Worm (Caenorhabditis elegans): ENCODE data around the gene mut-14.
"Not testable (repeated sequence)": the region's sequence is repeated elsewhere in the genome, so short reads cannot be mapped to it uniquely, and the experiment has no call there.

The mut-14 gene

DNA sequence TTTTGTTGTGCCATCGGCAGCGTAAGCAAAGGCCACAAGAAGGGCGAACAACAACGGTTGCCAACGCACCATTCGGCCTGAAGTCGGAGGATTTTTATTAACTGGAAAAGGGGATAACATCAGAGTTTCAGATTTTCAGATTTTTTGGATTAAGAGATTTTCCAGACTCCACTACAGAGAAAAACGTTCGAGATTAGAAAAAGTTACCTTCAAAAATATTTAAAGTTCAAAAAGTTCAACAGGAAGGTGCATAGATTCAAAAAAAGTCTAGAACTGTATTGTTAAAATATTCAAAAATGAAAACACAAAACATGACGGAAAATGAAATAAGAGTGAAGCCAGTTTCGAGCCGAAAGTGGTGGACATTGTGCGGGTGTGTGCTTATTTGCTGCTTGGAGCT, 15.5 kb upstream of the mut-14 start, which contains the start of gene pqn-13:
pqn-13 (minus strand) TSS at position 101 of the 400 bp plus-strand sequence.
- TF ChIP-seq B0310.2 (tag; optimal IDR thresholded peaks at IDR 0.05) (no peak), ceh-36 (tag; optimal IDR thresholded peaks at IDR 0.05) (no peak), tbx-37 (GFP tag; conservative IDR thresholded peaks at IDR 0.05) (no peak), scrt-1 (GFP tag; IDR thresholded peaks at IDR 0.05) (no peak), F13C5.2 (tag; optimal IDR thresholded peaks at IDR 0.05) (no peak), flt-1 (GFP tag; IDR thresholded peaks at IDR 0.05) (no peak), hnd-1 (tag; optimal IDR thresholded peaks at IDR 0.05) (no peak), ets-7 (tag; optimal IDR thresholded peaks at IDR 0.05) (no peak), tra-4 (tag; optimal IDR thresholded peaks at IDR 0.05) (no peak), ama-1 (optimal IDR thresholded peaks at IDR 0.05) (no peak), tbx-11 (GFP tag; IDR thresholded peaks at IDR 0.05) (no peak), hmg-4 (GFP tag; optimal IDR thresholded peaks at IDR 0.05) (no peak), pes-1 (GFP tag; IDR thresholded peaks at IDR 0.05) (no peak), aly-1 (tag; optimal IDR thresholded peaks at IDR 0.05) (no peak), ceh-13 (GFP tag; optimal IDR thresholded peaks at IDR 0.05) (no peak), sea-1 (GFP tag; conservative IDR thresholded peaks at IDR 0.05) (no peak), hmbx-1 (tag; optimal IDR thresholded peaks at IDR 0.05) (no peak)

ce11 chrV:5672270-5672669, 11.8 kb upstream of the mut-14 start:
- TF ChIP-seq B0310.2 (tag; optimal IDR thresholded peaks at IDR 0.05) (no peak), pes-1 (GFP tag; IDR thresholded peaks at IDR 0.05) (no peak), aly-1 (tag; optimal IDR thresholded peaks at IDR 0.05) (no peak), ceh-36 (tag; optimal IDR thresholded peaks at IDR 0.05) (no peak), sea-1 (GFP tag; conservative IDR thresholded peaks at IDR 0.05) (no peak), tra-4 (tag; optimal IDR thresholded peaks at IDR 0.05) (no peak), ets-7 (tag; optimal IDR thresholded peaks at IDR 0.05) (no peak), ceh-13 (GFP tag; optimal IDR thresholded peaks at IDR 0.05) (no peak), ama-1 (optimal IDR thresholded peaks at IDR 0.05) (no peak), tbx-37 (GFP tag; conservative IDR thresholded peaks at IDR 0.05) (no peak), tbx-11 (GFP tag; IDR thresholded peaks at IDR 0.05) (no peak)

DNA sequence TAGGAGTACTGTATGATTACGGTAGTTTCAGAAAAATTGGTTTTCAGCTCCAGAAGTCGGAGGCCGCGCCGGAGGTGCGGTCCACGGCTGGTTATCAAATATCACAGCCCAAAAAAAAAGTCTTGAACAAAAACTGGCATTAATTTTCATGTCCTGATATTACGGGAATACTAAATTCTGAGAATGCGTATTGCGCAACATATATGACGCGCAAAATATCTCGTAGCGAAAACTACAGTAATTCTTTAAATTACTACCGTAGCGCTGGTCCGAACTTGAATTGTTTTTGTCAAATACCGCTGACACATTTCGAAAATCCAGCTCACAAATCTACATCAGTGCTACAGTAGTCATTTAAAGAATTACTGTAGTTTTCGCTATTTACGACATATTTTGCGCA, 8.5 kb upstream of the mut-14 start:
- no peak for TF ChIP-seq ceh-13 (GFP tag; optimal IDR thresholded peaks at IDR 0.05)
- TF ChIP-seq tra-4 (tag; optimal IDR thresholded peaks at IDR 0.05) = no peak
- TF ChIP-seq ets-7 (tag; optimal IDR thresholded peaks at IDR 0.05) = no peak
- TF ChIP-seq ceh-36 (tag; optimal IDR thresholded peaks at IDR 0.05) = no peak
- no peak for TF ChIP-seq ama-1 (optimal IDR thresholded peaks at IDR 0.05)
- TF ChIP-seq flt-1 (GFP tag; IDR thresholded peaks at IDR 0.05) = no peak
- no peak for TF ChIP-seq tbx-37 (GFP tag; conservative IDR thresholded peaks at IDR 0.05)
- TF ChIP-seq pes-1 (GFP tag; IDR thresholded peaks at IDR 0.05) = no peak
- TF ChIP-seq hmg-4 (GFP tag; optimal IDR thresholded peaks at IDR 0.05) = no peak
- no peak for TF ChIP-seq F13C5.2 (tag; optimal IDR thresholded peaks at IDR 0.05)
- no peak for TF ChIP-seq sea-1 (GFP tag; conservative IDR thresholded peaks at IDR 0.05)
- TF ChIP-seq hmbx-1 (tag; optimal IDR thresholded peaks at IDR 0.05) = no peak
- TF ChIP-seq aly-1 (tag; optimal IDR thresholded peaks at IDR 0.05) = no peak
- no peak for TF ChIP-seq B0310.2 (tag; optimal IDR thresholded peaks at IDR 0.05)
- no peak for TF ChIP-seq hnd-1 (tag; optimal IDR thresholded peaks at IDR 0.05)
- TF ChIP-seq scrt-1 (GFP tag; IDR thresholded peaks at IDR 0.05) = no peak
- no peak for TF ChIP-seq tbx-11 (GFP tag; IDR thresholded peaks at IDR 0.05)

DNA sequence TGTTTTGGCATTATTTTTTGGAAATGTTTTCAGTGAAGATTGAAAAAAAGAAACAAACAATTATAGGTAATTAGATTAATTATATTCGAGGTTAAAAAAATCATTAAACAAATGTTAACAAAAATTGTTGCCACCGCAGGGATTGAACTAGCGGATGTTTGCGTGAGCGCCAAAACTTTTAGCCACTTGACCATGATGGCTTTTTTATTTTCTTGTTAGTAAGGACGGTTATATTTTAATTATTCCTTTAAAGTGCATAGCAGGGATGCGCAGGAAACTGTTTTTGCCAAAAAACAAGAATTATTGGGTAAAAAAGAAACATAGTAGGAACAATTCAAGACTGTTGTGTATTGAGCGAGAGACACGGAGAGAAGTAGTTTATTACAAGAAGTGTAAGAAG, 6.8 kb upstream of the mut-14 start:
- TF ChIP-seq ceh-13 (GFP tag; optimal IDR thresholded peaks at IDR 0.05) (no peak), tra-4 (tag; optimal IDR thresholded peaks at IDR 0.05) (no peak), scrt-1 (GFP tag; IDR thresholded peaks at IDR 0.05) (no peak), flt-1 (GFP tag; IDR thresholded peaks at IDR 0.05) (no peak), pes-1 (GFP tag; IDR thresholded peaks at IDR 0.05) (peak; percentile 29; the same call in 1 of the 2 replicates), ceh-36 (tag; optimal IDR thresholded peaks at IDR 0.05) (no peak), aly-1 (tag; optimal IDR thresholded peaks at IDR 0.05) (no peak), B0310.2 (tag; optimal IDR thresholded peaks at IDR 0.05) (no peak), hmg-4 (GFP tag; optimal IDR thresholded peaks at IDR 0.05) (no peak)

ce11 chrV:5666036-5666729, 5.7 kb upstream of the mut-14 start, which contains the start of gene C14C11.7:
Gene C14C11.7, minus strand, starts transcription at chrV:5666086.
- TF ChIP-seq aly-1 (tag; optimal IDR thresholded peaks at IDR 0.05) (no peak), tbx-11 (GFP tag; IDR thresholded peaks at IDR 0.05) (no peak), pes-1 (GFP tag; IDR thresholded peaks at IDR 0.05) (no peak), flt-1 (GFP tag; IDR thresholded peaks at IDR 0.05) (no peak), ama-1 (optimal IDR thresholded peaks at IDR 0.05) (no peak), sea-1 (GFP tag; conservative IDR thresholded peaks at IDR 0.05) (no peak), hnd-1 (tag; optimal IDR thresholded peaks at IDR 0.05) (no peak), tbx-37 (GFP tag; conservative IDR thresholded peaks at IDR 0.05) (no peak), tra-4 (tag; optimal IDR thresholded peaks at IDR 0.05) (no peak), ceh-13 (GFP tag; optimal IDR thresholded peaks at IDR 0.05) (no peak), hmg-4 (GFP tag; optimal IDR thresholded peaks at IDR 0.05) (no peak), hmbx-1 (tag; optimal IDR thresholded peaks at IDR 0.05) (no peak), F13C5.2 (tag; optimal IDR thresholded peaks at IDR 0.05) (no peak), ceh-36 (tag; optimal IDR thresholded peaks at IDR 0.05) (no peak), scrt-1 (GFP tag; IDR thresholded peaks at IDR 0.05) (no peak), B0310.2 (tag; optimal IDR thresholded peaks at IDR 0.05) (no peak), ets-7 (tag; optimal IDR thresholded peaks at IDR 0.05) (no peak)

DNA sequence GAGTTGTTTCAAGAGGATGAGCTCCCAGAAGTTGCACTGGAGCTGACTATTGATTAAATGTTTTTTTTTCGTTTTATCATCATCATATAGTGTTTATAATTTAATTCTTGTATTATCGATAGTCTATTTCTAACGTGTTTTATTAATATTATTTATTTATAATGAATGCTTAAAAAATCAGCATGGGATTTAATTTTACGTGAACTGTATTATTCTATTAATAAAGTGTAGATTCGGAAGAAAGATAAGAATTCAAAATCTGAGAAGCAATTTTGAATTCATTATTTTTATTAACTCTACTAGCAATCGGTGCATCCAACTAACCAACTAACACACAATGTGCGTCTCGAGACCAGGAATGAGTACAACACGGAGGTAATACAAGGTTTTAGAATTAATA, 2.8 kb upstream of the mut-14 start, which contains the start of gene C14C11.1:
C14C11.1 (plus strand) TSS at position 301 of the 400 bp plus-strand sequence.
- TF ChIP-seq ets-7 (tag; optimal IDR thresholded peaks at IDR 0.05); ceh-13 (GFP tag; optimal IDR thresholded peaks at IDR 0.05); pes-1 (GFP tag; IDR thresholded peaks at IDR 0.05): not testable (repeated sequence)

DNA sequence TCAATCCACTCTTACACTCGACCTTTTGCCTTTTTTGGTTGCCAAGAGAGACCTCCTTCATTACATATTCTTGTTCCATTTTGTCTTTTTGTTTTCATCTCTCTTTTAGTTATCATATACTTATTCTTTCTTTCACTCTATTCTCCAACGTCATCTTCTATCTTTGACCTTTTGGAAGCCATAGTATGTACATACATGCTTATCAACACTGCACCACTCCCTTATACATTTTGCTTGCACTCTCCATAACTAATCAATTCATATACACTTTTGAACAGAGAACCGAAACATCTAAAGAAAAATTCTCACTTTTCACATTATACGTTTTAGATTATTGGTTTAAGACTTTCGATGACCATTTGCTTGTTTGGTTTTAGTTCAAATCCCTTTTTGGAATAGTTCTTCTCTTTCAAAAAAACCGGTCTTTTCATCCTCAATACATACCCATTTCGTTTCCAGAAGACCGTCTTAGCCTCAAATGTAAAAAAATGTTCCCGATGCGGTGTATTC, 6.5 kb downstream of the mut-14 start, which contains the start of gene hex-2:
hex-2 (plus strand) TSS at position 460 of the 510 bp plus-strand sequence.
- no peak for TF ChIP-seq tbx-37 (GFP tag; conservative IDR thresholded peaks at IDR 0.05)
- TF ChIP-seq aly-1 (tag; optimal IDR thresholded peaks at IDR 0.05) = no peak
- no peak for TF ChIP-seq ceh-13 (GFP tag; optimal IDR thresholded peaks at IDR 0.05)
- TF ChIP-seq ama-1 (optimal IDR thresholded peaks at IDR 0.05) = no peak
- TF ChIP-seq sea-1 (GFP tag; conservative IDR thresholded peaks at IDR 0.05) = no peak
- TF ChIP-seq pes-1 (GFP tag; IDR thresholded peaks at IDR 0.05) = no peak
- TF ChIP-seq hmg-4 (GFP tag; optimal IDR thresholded peaks at IDR 0.05) = no peak
- no peak for TF ChIP-seq hmbx-1 (tag; optimal IDR thresholded peaks at IDR 0.05)
- no peak for TF ChIP-seq B0310.2 (tag; optimal IDR thresholded peaks at IDR 0.05)
- TF ChIP-seq flt-1 (GFP tag; IDR thresholded peaks at IDR 0.05) = no peak
- TF ChIP-seq ets-7 (tag; optimal IDR thresholded peaks at IDR 0.05) = no peak
- TF ChIP-seq scrt-1 (GFP tag; IDR thresholded peaks at IDR 0.05) = no peak
- no peak for TF ChIP-seq F13C5.2 (tag; optimal IDR thresholded peaks at IDR 0.05)
- TF ChIP-seq hnd-1 (tag; optimal IDR thresholded peaks at IDR 0.05) = no peak
- no peak for TF ChIP-seq tbx-11 (GFP tag; IDR thresholded peaks at IDR 0.05)
- TF ChIP-seq tra-4 (tag; optimal IDR thresholded peaks at IDR 0.05) = no peak
- no peak for TF ChIP-seq ceh-36 (tag; optimal IDR thresholded peaks at IDR 0.05)
